Worm (Caenorhabditis elegans): ENCODE measurements around the gene Y54G11A.3.

ce11 chrII:14249489-14249888, 26.9 kb upstream of the Y54G11A.3 start:
- TF ChIP-seq aha-1 (tag) (peak; percentile 99), nhr-237 (tag; optimal IDR thresholded peaks at IDR 0.05) (no peak), F49E8.2 (tag; optimal IDR thresholded peaks at IDR 0.05; ENCODE audit: borderline replicate concordance) (no peak), mxl-2 (GFP tag; conservative IDR thresholded peaks at IDR 0.05) (no peak), aly-2 (tag; optimal IDR thresholded peaks at IDR 0.05) (no peak), hlh-30 (tag; optimal IDR thresholded peaks at IDR 0.05; ENCODE audit: insufficient read depth) (peak; percentile 85), nhr-77 (tag; optimal IDR thresholded peaks at IDR 0.05) (peak; percentile 75), lin-13 (GFP tag; optimal IDR thresholded peaks at IDR 0.05) (peak; percentile 7), zip-11 (GFP tag; IDR thresholded peaks at IDR 0.05) (no peak), fos-1 (tag; optimal IDR thresholded peaks at IDR 0.05) (no peak), dmd-6 (GFP tag; IDR thresholded peaks at IDR 0.05) (peak; percentile 44), nhr-48 (tag; optimal IDR thresholded peaks at IDR 0.05) (no peak), ama-1 (optimal IDR thresholded peaks at IDR 0.05) (no peak), lir-3 (tag; optimal IDR thresholded peaks at IDR 0.05) (no peak)
